Fruit fly (Drosophila melanogaster): Measurements from ENCODE around the gene CG10026.

Gene CG10026

DNA sequence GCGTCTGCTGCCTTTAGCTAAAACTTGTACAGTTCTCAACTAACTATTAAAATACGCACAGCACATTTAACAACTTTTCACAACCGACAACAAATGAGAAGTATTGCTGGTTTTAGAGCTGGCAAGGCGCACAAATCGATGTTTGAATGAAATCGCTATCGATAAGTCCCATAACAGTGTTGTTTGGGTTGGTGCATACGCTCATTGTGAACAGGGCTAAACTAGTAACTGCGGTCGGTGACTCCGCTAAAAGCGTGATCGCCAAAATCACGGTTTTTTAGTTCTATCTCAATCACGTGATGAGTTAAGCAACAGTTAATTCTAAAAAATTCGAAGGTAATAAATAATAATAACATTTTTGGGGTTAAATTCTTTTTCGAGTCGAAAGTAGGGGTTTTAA, 675 bp upstream of the CG10026 start, which contains the start of gene Top2 (continued):
- TF ChIP-seq CG8924 (tag; optimal IDR thresholded peaks at IDR 0.05) (peak; percentile 27), CG10462 (GFP tag; optimal IDR thresholded peaks at IDR 0.05) (peak; percentile 20), CG15479 (GFP tag; optimal IDR thresholded peaks at IDR 0.05) (no peak), CG10267 (tag; optimal IDR thresholded peaks at IDR 0.05) (peak; percentile 90), CG9609 (GFP tag; optimal IDR thresholded peaks at IDR 0.05) (peak; percentile 28), fd64A (GFP tag; optimal IDR thresholded peaks at IDR 0.05) (no peak), nom (GFP tag; optimal IDR thresholded peaks at IDR 0.05) (no peak), NFAT (GFP tag; IDR thresholded peaks at IDR 0.05) (peak; percentile 55; the same call in 1 of the 2 replicates), vvl (GFP tag; IDR thresholded peaks at IDR 0.05) (peak; percentile 9; the same call in 1 of the 2 replicates), CG2678 (tag; optimal IDR thresholded peaks at IDR 0.05) (no peak), Dll (GFP tag; IDR thresholded peaks at IDR 0.05; ENCODE audit: partially characterized antibody) (peak; percentile 80), Bdp1 (GFP tag; optimal IDR thresholded peaks at IDR 0.05) (peak; percentile 10), Pdp1 (GFP tag; optimal IDR thresholded peaks at IDR 0.05) (peak; percentile 6 to 86), crc (GFP tag; optimal IDR thresholded peaks at IDR 0.05) (no peak), CG17802 (tag; optimal IDR thresholded peaks at IDR 0.05) (peak; percentile 100), slp2 (GFP tag; optimal IDR thresholded peaks at IDR 0.05) (no peak), CG7786 (GFP tag; optimal IDR thresholded peaks at IDR 0.05) (peak; percentile 21), Dad (GFP tag; optimal IDR thresholded peaks at IDR 0.05) (peak; percentile 3), Dref (GFP tag; IDR thresholded peaks at IDR 0.05) (peak; percentile 98), Lhr (GFP tag; optimal IDR thresholded peaks at IDR 0.05) (peak; percentile 94), CG14860 (GFP tag; IDR thresholded peaks at IDR 0.05; ENCODE audit: partially characterized antibody) (peak; percentile 77), toy (GFP tag; IDR thresholded peaks at IDR 0.05) (no peak), CG18476 (GFP tag; optimal IDR thresholded peaks at IDR 0.05) (no peak), H15 (GFP tag; IDR thresholded peaks at IDR 0.05) (no peak), Dfd (GFP tag; optimal IDR thresholded peaks at IDR 0.05) (no peak), crol (GFP tag; IDR thresholded peaks at IDR 0.05) (no peak), CG10431 (GFP tag; optimal IDR thresholded peaks at IDR 0.05) (no peak), CG6791 (GFP tag; IDR thresholded peaks at IDR 0.05; ENCODE audit: partially characterized antibody) (peak; percentile 94), PHDP (tag; optimal IDR thresholded peaks at IDR 0.05) (no peak), CG30020 (tag; optimal IDR thresholded peaks at IDR 0.05) (peak; percentile 70), CG2889 (GFP tag; IDR thresholded peaks at IDR 0.05) (no peak), CG14014 (GFP tag; IDR thresholded peaks at IDR 0.05) (no peak), CG3065 (GFP tag; optimal IDR thresholded peaks at IDR 0.05) (no peak), Bgb (GFP tag; IDR thresholded peaks at IDR 0.05; ENCODE audit: partially characterized antibody) (peak; percentile 91), CG32767 (GFP tag; IDR thresholded peaks at IDR 0.05) (peak; percentile 47; the same call in 1 of the 2 replicates), CG5953 (GFP tag; IDR thresholded peaks at IDR 0.05) (no peak), CG11398 (GFP tag; optimal IDR thresholded peaks at IDR 0.05) (no peak), Mad (GFP tag; optimal IDR thresholded peaks at IDR 0.05) (peak; percentile 58), CG11085 (GFP tag; IDR thresholded peaks at IDR 0.05) (no peak), CG12104 (GFP tag; optimal IDR thresholded peaks at IDR 0.05) (no peak), CG7745 (tag; optimal IDR thresholded peaks at IDR 0.05) (no peak), CG17829 (tag; optimal IDR thresholded peaks at IDR 0.05) (peak; percentile 74), CG4707 (GFP tag; optimal IDR thresholded peaks at IDR 0.05) (no peak), Camta (GFP tag; optimal IDR thresholded peaks at IDR 0.05) (peak; percentile 23), Hsf (GFP tag; optimal IDR thresholded peaks at IDR 0.05) (peak; percentile 39), vfl (GFP tag; optimal IDR thresholded peaks at IDR 0.05) (peak; percentile 52), Rfx (GFP tag; IDR thresholded peaks at IDR 0.05) (peak; percentile 63), TFAM (GFP tag; optimal IDR thresholded peaks at IDR 0.05) (no peak), Ets65A (GFP tag) (peak; percentile 92), CG10543 (GFP tag; optimal IDR thresholded peaks at IDR 0.05) (no peak), Meics (GFP tag; optimal IDR thresholded peaks at IDR 0.05) (no peak)
